Fruit fly (Drosophila melanogaster) whole organism, embryonic: Measurements from ENCODE around the gene Pdi.
A peak's percentile ranks its signal among the peaks of the same experiment; 100 is the strongest.

Experiments used
- Atf-2 ChIP-seq: fragments of 200-800 bp; sonication (Bioruptor generic); optimal IDR thresholded peaks from 2 replicates; lab custom pipeline; 2016; ENCODE audit warnings: missing biosample characterization, missing genetic modification characterization
- B-H1 ChIP-seq: fragments of 200-800 bp; sonication (Bioruptor generic); IDR thresholded peaks from 3 replicates; pipeline ENCODE4 v1.3.6; 2022; ENCODE audit warnings: missing biosample characterization, missing genetic modification characterization
- CG11093 ChIP-seq: fragments of 200-800 bp; sonication (Bioruptor generic); IDR thresholded peaks from 3 replicates; pipeline ENCODE4 v1.3.6; 2022; ENCODE audit warnings: missing biosample characterization, missing genetic modification characterization
- CG11504 ChIP-seq: fragments of 200-800 bp; sonication (Bioruptor generic); optimal IDR thresholded peaks from 3 replicates; lab custom pipeline; 2019; ENCODE audit warnings: missing biosample characterization, mild to moderate bottlenecking, missing genetic modification characterization, moderate library complexity
- CG12391 ChIP-seq: fragments of 200-800 bp; sonication (Bioruptor generic); optimal IDR thresholded peaks from 3 replicates; lab custom pipeline; 2018; ENCODE audit warnings: missing biosample characterization, mild to moderate bottlenecking, missing genetic modification characterization, moderate library complexity
- CG12744 ChIP-seq: fragments of 200-800 bp; sonication (Bioruptor generic); optimal IDR thresholded peaks from 2 replicates; lab custom pipeline; 2016; ENCODE audit warnings: missing biosample characterization, missing genetic modification characterization
- CG13424 ChIP-seq: fragments of 200-800 bp; sonication (Bioruptor generic); optimal IDR thresholded peaks from 2 replicates; lab custom pipeline; 2019; ENCODE audit warnings: missing biosample characterization, mild to moderate bottlenecking, missing genetic modification characterization, moderate library complexity
- CG1602 ChIP-seq: fragments of 200-800 bp; sonication (Bioruptor generic); optimal IDR thresholded peaks from 3 replicates; lab custom pipeline; 2016; ENCODE audit warnings: missing biosample characterization, missing genetic modification characterization
- CG17385 ChIP-seq: fragments of 200-800 bp; sonication (Bioruptor generic); optimal IDR thresholded peaks from 3 replicates; lab custom pipeline; 2018; ENCODE audit warnings: missing biosample characterization, mild to moderate bottlenecking, missing genetic modification characterization
- CG18262 ChIP-seq: fragments of 200-800 bp; optimal IDR thresholded peaks from 3 replicates; lab custom pipeline; 2019; ENCODE audit warnings: missing biosample characterization, mild to moderate bottlenecking, missing genetic modification characterization, moderate library complexity
- CG18476 ChIP-seq: fragments of 200-800 bp; sonication (Bioruptor generic); optimal IDR thresholded peaks from 2 replicates; lab custom pipeline; 2016; ENCODE audit warnings: missing biosample characterization, mild to moderate bottlenecking, missing genetic modification characterization
- CG2202 ChIP-seq: fragments of 200-800 bp; sonication (Bioruptor generic); optimal IDR thresholded peaks from 2 replicates; lab custom pipeline; 2018; ENCODE audit warnings: missing biosample characterization, mild to moderate bottlenecking, missing genetic modification characterization
- CG30431 ChIP-seq: fragments of 200-800 bp; sonication (Bioruptor generic); optimal IDR thresholded peaks from 2 replicates; lab custom pipeline; 2017; ENCODE audit warnings: missing biosample characterization, missing genetic modification characterization
- CG3407 ChIP-seq: fragments of 200-800 bp; sonication (Bioruptor generic); optimal IDR thresholded peaks from 2 replicates; lab custom pipeline; 2018; ENCODE audit warnings: missing biosample characterization, mild to moderate bottlenecking, missing genetic modification characterization
- CG3726 ChIP-seq: fragments of 200-800 bp; sonication (Bioruptor generic); IDR thresholded peaks from 3 replicates; pipeline ENCODE4, ENCODE4 v1.3.6; 2022; ENCODE audit warnings: missing biosample characterization, missing genetic modification characterization
- CG4328 ChIP-seq: fragments of 200-800 bp; sonication (Bioruptor generic); optimal IDR thresholded peaks from 3 replicates; lab custom pipeline; 2017; ENCODE audit warnings: missing biosample characterization, missing genetic modification reagents, missing genetic modification characterization
- CG4360 ChIP-seq: fragments of 200-800 bp; sonication (Bioruptor generic); IDR thresholded peaks from 2 replicates; pipeline ENCODE4 v1.3.6; 2022; ENCODE audit warnings: missing biosample characterization, missing genetic modification characterization
- CG4617 ChIP-seq: fragments of 200-800 bp; sonication (Bioruptor generic); optimal IDR thresholded peaks from 3 replicates; lab custom pipeline; 2016; ENCODE audit warnings: missing biosample characterization, missing genetic modification characterization, borderline replicate concordance
- CG5245 ChIP-seq: fragments of 200-800 bp; sonication (Bioruptor generic); optimal IDR thresholded peaks from 3 replicates; lab custom pipeline; 2016; ENCODE audit warnings: missing biosample characterization, missing genetic modification characterization
- CG6689 ChIP-seq: fragments of 200-800 bp; sonication (Bioruptor generic); IDR thresholded peaks from 2 replicates; pipeline ENCODE4 v1.3.6; 2022; ENCODE audit warnings: missing biosample characterization, missing genetic modification characterization
- CG9215 ChIP-seq: fragments of 200-800 bp; sonication (Bioruptor generic); IDR thresholded peaks from 2 replicates; pipeline ENCODE4 v1.3.6; 2022; ENCODE audit warnings: missing biosample characterization, missing genetic modification characterization
- CG9437 ChIP-seq: fragments of 200-800 bp; sonication (Bioruptor generic); optimal IDR thresholded peaks from 2 replicates; lab custom pipeline; 2018; ENCODE audit warnings: missing biosample characterization, mild to moderate bottlenecking, missing genetic modification characterization
- Dll ChIP-seq: fragments of 200-800 bp; sonication (Bioruptor generic); IDR thresholded peaks from 4 replicates; pipeline ENCODE4 v1.3.6; 2022; ENCODE audit warnings: missing biosample characterization, missing genetic modification characterization; ENCODE audit not compliant: partially characterized antibody
- Max ChIP-seq: fragments of 200-800 bp; sonication (Bioruptor generic); optimal IDR thresholded peaks from 2 replicates; lab custom pipeline; 2016; ENCODE audit warnings: missing biosample characterization, mild to moderate bottlenecking, missing genetic modification characterization
- NfI ChIP-seq: fragments of 200-800 bp; sonication (Bioruptor generic); optimal IDR thresholded peaks from 3 replicates; lab custom pipeline; 2018; ENCODE audit warnings: missing biosample characterization, mild to moderate bottlenecking, missing genetic modification characterization, moderate library complexity
- Pdp1 ChIP-seq, 2 experiments: fragments of 200-800 bp; sonication (Bioruptor generic); optimal IDR thresholded peaks; 3 replicates each; lab custom pipeline; 2016; ENCODE audit warnings: missing biosample characterization in 2 of 2, missing genetic modification characterization in 2 of 2, mild to moderate bottlenecking in 1 of 2, moderate library complexity in 1 of 2
- Sox100B ChIP-seq: fragments of 200-800 bp; sonication (Bioruptor generic); optimal IDR thresholded peaks from 3 replicates; lab custom pipeline; 2018; ENCODE audit warnings: missing biosample characterization, mild to moderate bottlenecking, missing genetic modification characterization
- caup ChIP-seq: fragments of 200-800 bp; sonication (Bioruptor generic); optimal IDR thresholded peaks from 3 replicates; lab custom pipeline; 2017; ENCODE audit warnings: missing biosample characterization, mild to moderate bottlenecking, missing genetic modification characterization, moderate library complexity; ENCODE audit not compliant: severe bottlenecking
- crp ChIP-seq, 2 experiments: fragments of 200-800 bp; sonication (Bioruptor generic); optimal IDR thresholded peaks; 2 replicates in 1 of 2; 3 replicates in 1 of 2; lab custom pipeline; 2017; ENCODE audit warnings: missing biosample characterization in 2 of 2, missing genetic modification characterization in 2 of 2, mild to moderate bottlenecking in 1 of 2, moderate library complexity in 1 of 2
- dan ChIP-seq: fragments of 200-800 bp; sonication (Bioruptor generic); IDR thresholded peaks from 2 replicates; pipeline ENCODE4 v1.3.6; 2022; ENCODE audit warnings: missing biosample characterization, missing genetic modification characterization
- danr ChIP-seq: fragments of 200-800 bp; sonication (Bioruptor generic); IDR thresholded peaks from 2 replicates; pipeline ENCODE4 v1.3.6; 2022; ENCODE audit warnings: missing biosample characterization, missing genetic modification characterization
- dpn ChIP-seq, 2 experiments: fragments of 200-800 bp; sonication (Bioruptor generic); optimal IDR thresholded peaks; 3 replicates each; lab custom pipeline; 2016; ENCODE audit warnings: missing biosample characterization in 2 of 2, missing genetic modification characterization in 2 of 2
- ewg ChIP-seq: fragments of 200-800 bp; sonication (Bioruptor generic); optimal IDR thresholded peaks from 3 replicates; lab custom pipeline; 2017; ENCODE audit warnings: mild to moderate bottlenecking, missing biosample characterization, missing genetic modification reagents, missing genetic modification characterization
- grau ChIP-seq: fragments of 200-800 bp; optimal IDR thresholded peaks from 3 replicates; lab custom pipeline; 2019; ENCODE audit warnings: missing biosample characterization, mild to moderate bottlenecking, missing genetic modification characterization, moderate library complexity
- kah ChIP-seq: fragments of 200-800 bp; sonication (Bioruptor generic); optimal IDR thresholded peaks from 2 replicates; lab custom pipeline; 2018; ENCODE audit warnings: missing biosample characterization, mild to moderate bottlenecking, missing genetic modification characterization
- kni ChIP-seq: fragments of 200-800 bp; sonication (Bioruptor generic); optimal IDR thresholded peaks from 3 replicates; lab custom pipeline; 2017; ENCODE audit warnings: mild to moderate bottlenecking, missing biosample characterization, missing genetic modification reagents, missing genetic modification characterization
- lab ChIP-seq: fragments of 200-800 bp; sonication (Bioruptor generic); optimal IDR thresholded peaks from 3 replicates; lab custom pipeline; 2017; ENCODE audit warnings: missing biosample characterization, missing genetic modification characterization, mild to moderate bottlenecking, moderate library complexity, missing genetic modification reagents
- nmo ChIP-seq: fragments of 200-800 bp; sonication (Bioruptor generic); optimal IDR thresholded peaks from 2 replicates; lab custom pipeline; 2018; ENCODE audit warnings: missing biosample characterization, mild to moderate bottlenecking, missing genetic modification characterization, moderate library complexity
- onecut ChIP-seq: fragments of 200-800 bp; sonication (Bioruptor generic); IDR thresholded peaks from 2 replicates; pipeline ENCODE4 v1.3.6; 2022; ENCODE audit warnings: missing biosample characterization, missing genetic modification characterization
- org-1 ChIP-seq: fragments of 200-800 bp; sonication (Bioruptor generic); optimal IDR thresholded peaks from 2 replicates; lab custom pipeline; 2017; ENCODE audit warnings: missing biosample characterization, missing genetic modification characterization
- phol ChIP-seq: fragments of 200-800 bp; sonication (Bioruptor generic); optimal IDR thresholded peaks from 3 replicates; lab custom pipeline; 2018; ENCODE audit warnings: missing biosample characterization, mild to moderate bottlenecking, missing genetic modification characterization, moderate library complexity
- row ChIP-seq: fragments of 200-800 bp; sonication (Bioruptor generic); IDR thresholded peaks from 3 replicates; pipeline ENCODE4 v1.3.6; 2022; ENCODE audit warnings: missing biosample characterization, missing genetic modification characterization
- sug ChIP-seq: fragments of 200-800 bp; optimal IDR thresholded peaks from 2 replicates; lab custom pipeline; 2019; ENCODE audit warnings: missing biosample characterization, mild to moderate bottlenecking, missing genetic modification characterization, moderate library complexity
- tap ChIP-seq: fragments of 200-800 bp; optimal IDR thresholded peaks from 3 replicates; lab custom pipeline; 2019; ENCODE audit warnings: missing biosample characterization, mild to moderate bottlenecking, missing genetic modification characterization, moderate library complexity
- tin ChIP-seq: fragments of 200-800 bp; sonication (Bioruptor generic); optimal IDR thresholded peaks from 3 replicates; lab custom pipeline; 2016; ENCODE audit warnings: missing biosample characterization, missing genetic modification characterization
- ttk ChIP-seq: fragments of 200-800 bp; sonication (Bioruptor generic); IDR thresholded peaks from 2 replicates; pipeline ENCODE4 v2.1.2; 2022; ENCODE audit warnings: missing biosample characterization, missing genetic modification characterization
- twi ChIP-seq: fragments of 200-800 bp; optimal IDR thresholded peaks from 2 replicates; lab custom pipeline; 2019; ENCODE audit warnings: missing biosample characterization, mild to moderate bottlenecking, missing genetic modification characterization, moderate library complexity
- unpg ChIP-seq: fragments of 200-800 bp; sonication (Bioruptor generic); optimal IDR thresholded peaks from 3 replicates; lab custom pipeline; 2018; ENCODE audit warnings: missing biosample characterization, mild to moderate bottlenecking, missing genetic modification characterization, moderate library complexity
- yki ChIP-seq: fragments of >200 bp; optimal IDR thresholded peaks from 3 replicates; lab custom pipeline; 2018

Gene Pdi

DNA sequence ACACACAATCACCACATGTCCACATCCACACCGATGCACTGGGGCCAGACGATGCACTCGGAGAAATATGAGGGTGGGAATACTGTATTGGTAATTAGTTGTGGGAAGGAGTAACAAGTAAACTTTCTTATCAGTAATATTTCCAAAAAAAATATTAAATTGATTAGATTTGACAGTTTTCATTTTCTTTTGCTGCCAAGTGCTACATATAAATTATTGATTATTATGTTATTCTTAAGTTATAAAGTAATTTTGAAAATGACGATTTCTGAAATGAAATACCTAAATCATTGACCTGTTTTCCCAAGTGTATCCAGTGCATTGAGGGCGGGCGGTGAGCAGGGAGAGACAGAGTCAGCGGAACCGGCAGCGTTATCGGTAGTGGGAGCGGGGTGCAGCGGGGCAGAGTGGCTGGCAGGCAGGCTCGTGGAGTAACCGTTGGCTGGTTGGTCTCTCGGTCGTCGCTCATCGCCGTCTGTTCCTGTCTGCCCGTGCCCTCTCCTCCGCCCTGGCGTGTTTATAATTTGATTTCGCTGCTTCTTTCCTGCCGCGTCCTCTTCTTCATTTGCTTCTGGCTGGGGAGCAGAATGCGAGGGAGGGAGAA, 34.8 kb downstream of the Pdi start (continued):
- peak; percentile 65 for TF ChIP-seq phol (tag; lab: Kevin White, UChicago)
- no peak for TF ChIP-seq ttk (GFP tag; lab: Robert Waterston, UW)
- no peak for TF ChIP-seq kah (GFP tag; lab: Kevin White, UChicago)
- peak in 1 of 2 experiments; percentile 9 for TF ChIP-seq dpn (GFP tag; optimal IDR thresholded peaks at IDR 0.05; lab: Kevin White, UChicago)
- TF ChIP-seq CG30431 (GFP tag; lab: Kevin White, UChicago): peak; percentile 14
- TF ChIP-seq row (GFP tag; lab: Robert Waterston, UW): peak; percentile 54; the same call in 2 of the 3 replicates
- peak; percentile 49 for TF ChIP-seq grau
- TF ChIP-seq nmo (GFP tag; lab: Kevin White, UChicago): peak; percentile 80
- TF ChIP-seq caup (GFP tag; lab: Kevin White, UChicago): no peak
- peak; percentile 11 for TF ChIP-seq CG18476
- TF ChIP-seq CG11504: peak; percentile 70
- peak; percentile 14 for TF ChIP-seq Max (GFP tag; lab: Kevin White, UChicago)
- TF ChIP-seq CG4360: no peak
- TF ChIP-seq onecut (GFP tag; lab: Robert Waterston, UW): peak; percentile 27; the same call in 1 of the 2 replicates
- TF ChIP-seq CG2202: peak; percentile 30
- no peak for TF ChIP-seq CG4617 (GFP tag; lab: Kevin White, UChicago)
- peak; percentile 9 for TF ChIP-seq CG4328 (GFP tag; lab: Kevin White, UChicago)
- peak; percentile 43 for TF ChIP-seq CG1602 (GFP tag; lab: Kevin White, UChicago)
- TF ChIP-seq Pdp1 (GFP tag; optimal IDR thresholded peaks at IDR 0.05; lab: Kevin White, UChicago): peak in 1 of 2 experiments; percentile 41
- TF ChIP-seq danr (GFP tag; lab: Robert Waterston, UW): no peak
- peak; percentile 33 for TF ChIP-seq CG17385
- TF ChIP-seq kni (GFP tag; lab: Kevin White, UChicago): peak; percentile 13
- TF ChIP-seq tin: peak; percentile 34
- no peak for TF ChIP-seq Dll
- peak; percentile 40 for TF ChIP-seq NfI
- TF ChIP-seq yki (lab: Kevin White, UChicago): no peak
- 0 out of 3 replicates have a peak, but pooled peaks have one; percentile 32 for TF ChIP-seq CG11093
- TF ChIP-seq CG3726: 0 out of 3 replicates have a peak, but pooled peaks have one; percentile 39
- peak; percentile 28 for TF ChIP-seq CG5245
- TF ChIP-seq Sox100B (GFP tag; lab: Kevin White, UChicago): peak; percentile 75
- peak; percentile 65 for TF ChIP-seq CG12391
- TF ChIP-seq ewg: peak; percentile 44
- peak; percentile 31; the same call in 1 of the 2 replicates for TF ChIP-seq CG6689 (GFP tag; lab: Robert Waterston, UW)
- TF ChIP-seq CG12744 (GFP tag; lab: Kevin White, UChicago): no peak
- TF ChIP-seq Atf-2: no peak
- no peak for TF ChIP-seq sug (tag; lab: Kevin White, UChicago)
- peak; percentile 46 for TF ChIP-seq org-1 (GFP tag; lab: Kevin White, UChicago)
- peak; percentile 58 for TF ChIP-seq CG13424 (tag; lab: Kevin White, UChicago)
- TF ChIP-seq CG18262 (tag; lab: Kevin White, UChicago): peak; percentile 86
- TF ChIP-seq twi (tag; lab: Kevin White, UChicago): peak; percentile 20
- TF ChIP-seq CG9215 (GFP tag; lab: Robert Waterston, UW): 0 out of 2 replicates have a peak, but pooled peaks have one; percentile 26
- peak; percentile 52 for TF ChIP-seq CG9437 (GFP tag; lab: Kevin White, UChicago)
- TF ChIP-seq lab: no peak
- no peak for TF ChIP-seq dan (GFP tag; lab: Robert Waterston, UW)
- TF ChIP-seq unpg: peak; percentile 54
- TF ChIP-seq CG3407 (GFP tag; lab: Kevin White, UChicago): peak; percentile 52
- peak; percentile 32 for TF ChIP-seq tap (tag; lab: Kevin White, UChicago)
- TF ChIP-seq B-H1 (GFP tag; lab: Robert Waterston, UW): no peak
- TF ChIP-seq crp (GFP tag; optimal IDR thresholded peaks at IDR 0.05; lab: Kevin White, UChicago): peak in 1 of 2 experiments; percentile 7
